Fruit fly (Drosophila melanogaster) Kc167 (cell line): ENCODE results near the gene Pfdn5.

Experiments used
- Myc ChIP-seq: fragments of >200 bp; optimal IDR thresholded peaks from 2 replicates; lab custom pipeline; 2017; ENCODE audit warnings: missing external identifiers
- Sin3A ChIP-seq: fragments of >200 bp; optimal IDR thresholded peaks from 2 replicates; lab custom pipeline; 2018; ENCODE audit warnings: missing external identifiers
- h ChIP-seq: fragments of >200 bp; optimal IDR thresholded peaks from 3 replicates; lab custom pipeline; 2018; ENCODE audit warnings: missing external identifiers
- insv ChIP-seq: fragments of >200 bp; optimal IDR thresholded peaks from 3 replicates; lab custom pipeline; 2018; ENCODE audit warnings: missing external identifiers
- psq ChIP-seq: fragments of >200 bp; optimal IDR thresholded peaks from 2 replicates; lab custom pipeline; 2017; ENCODE audit warnings: missing external identifiers

- no peak for TF ChIP-seq h (lab: Kevin White, UChicago)
- TF ChIP-seq Myc (lab: Kevin White, UChicago), result no peak
- TF ChIP-seq psq (lab: Kevin White, UChicago), result no peak
- TF ChIP-seq Sin3A (lab: Kevin White, UChicago), result no peak
- no peak for TF ChIP-seq insv
Observed at dm6 chr3R:22524344-22525072, 37.7 kb downstream of the Pfdn5 start.
